Worm (Caenorhabditis elegans): ENCODE measurements around the gene tag-322.
A peak's percentile ranks its signal among the peaks of the same experiment; 100 is the strongest.

ce11 chrIV:7830151-7830550 lies 44.8 kb upstream of the tag-322 start, which contains the start of gene mvb-12:
- TF ChIP-seq mep-1 (tag; optimal IDR thresholded peaks at IDR 0.05): peak; percentile 31
- no peak for TF ChIP-seq elt-2 (tag; optimal IDR thresholded peaks at IDR 0.05)
- TF ChIP-seq pqm-1 (tag; optimal IDR thresholded peaks at IDR 0.05): no peak
- no peak for TF ChIP-seq pag-3 (tag; optimal IDR thresholded peaks at IDR 0.05; ENCODE audit: borderline replicate concordance, insufficient read depth)
- no peak for TF ChIP-seq nhr-85 (tag)
- TF ChIP-seq sptf-1 (tag; optimal IDR thresholded peaks at IDR 0.05): no peak
- no peak for TF ChIP-seq jun-1 (tag; optimal IDR thresholded peaks at IDR 0.05)
- peak; percentile 5 for TF ChIP-seq blmp-1 (tag; optimal IDR thresholded peaks at IDR 0.05)
- no peak for TF ChIP-seq skn-1 (tag; optimal IDR thresholded peaks at IDR 0.05)
- TF ChIP-seq lin-35 (GFP tag; optimal IDR thresholded peaks at IDR 0.05): no peak
